Worm (Caenorhabditis elegans) whole organism, L1 larva: ENCODE measurements around the gene T04F8.8.
A peak's percentile ranks its signal among the peaks of the same experiment; 100 is the strongest.

ENCODE experiments used
- ama-1 ChIP-seq: fragments of 150-350 bp; optimal IDR thresholded peaks from 2 replicates; lab custom pipeline; 2014
- ces-1 ChIP-seq: fragments of 150-350 bp; optimal IDR thresholded peaks from 2 replicates; lab custom pipeline; 2014; ENCODE audit warnings: missing biosample characterization, missing genetic modification reagents, missing genetic modification characterization
- efl-1 ChIP-seq, 4 experiments: fragments of 150-350 bp; optimal IDR thresholded peaks in 3 of 4; peaks in 1 of 4; 1 replicate in 1 of 4; 2 replicates in 3 of 4; lab custom pipeline; 2014; ENCODE audit warnings: missing biosample characterization in 2 of 4, missing genetic modification characterization in 2 of 4, missing genetic modification reagents in 2 of 4
- ets-5 ChIP-seq: fragments of 200-800 bp; sonication (Bioruptor generic); IDR thresholded peaks from 2 replicates; pipeline ENCODE4 v1.3.6; 2022; ENCODE audit warnings: missing genetic modification characterization, missing compliant biosample characterization
- lir-3 ChIP-seq: sonication (generic microtip); optimal IDR thresholded peaks from 2 replicates; lab custom pipeline; 2016; ENCODE audit warnings: mild to moderate bottlenecking, missing genetic modification characterization, moderate library complexity, missing compliant biosample characterization; ENCODE audit not compliant: poor library complexity
- lsy-2 ChIP-seq, 2 experiments: fragments of 150-350 bp; optimal IDR thresholded peaks; 2 replicates each; lab custom pipeline; 2014; ENCODE audit warnings: missing biosample characterization in 2 of 2, missing genetic modification characterization in 2 of 2
- mab-9 ChIP-seq: fragments of 200-800 bp; sonication (Bioruptor generic); IDR thresholded peaks from 2 replicates; pipeline ENCODE4 v1.3.6; 2022; ENCODE audit warnings: missing genetic modification reagents, missing genetic modification characterization, missing compliant biosample characterization
- mep-1 ChIP-seq: fragments of 150-350 bp; optimal IDR thresholded peaks from 2 replicates; lab custom pipeline; 2014; ENCODE audit warnings: missing biosample characterization, missing genetic modification characterization
- nhr-20 ChIP-seq: sonication (generic microtip); optimal IDR thresholded peaks from 2 replicates; lab custom pipeline; 2016; ENCODE audit warnings: mild to moderate bottlenecking, missing genetic modification characterization, missing compliant biosample characterization
- nhr-237 ChIP-seq: fragments of 150-350 bp; optimal IDR thresholded peaks from 2 replicates; lab custom pipeline; 2014; ENCODE audit warnings: missing biosample characterization, missing genetic modification characterization
- nhr-28 ChIP-seq: fragments of 150-350 bp; optimal IDR thresholded peaks from 2 replicates; lab custom pipeline; 2014; ENCODE audit warnings: missing biosample characterization, missing genetic modification characterization
- pqm-1 ChIP-seq: sonication (generic microtip); optimal IDR thresholded peaks from 3 replicates; lab custom pipeline; 2017; ENCODE audit warnings: missing biosample characterization, missing genetic modification characterization
- skn-1 ChIP-seq: fragments of 150-350 bp; optimal IDR thresholded peaks from 2 replicates; lab custom pipeline; 2014; ENCODE audit warnings: missing biosample characterization, missing genetic modification characterization

- TF ChIP-seq lsy-2 (tag; optimal IDR thresholded peaks at IDR 0.05; lab: Kevin White, UChicago) (no peak), ama-1 (lab: Kevin White, UChicago) (no peak), lir-3 (tag; lab: Kevin White, UChicago) (no peak), ets-5 (GFP tag; lab: Robert Waterston, UW) (no peak), efl-1 (optimal IDR thresholded peaks at IDR 0.05; lab: Kevin White, UChicago) (no peak), efl-1 (GFP tag; optimal IDR thresholded peaks at IDR 0.05 in 1 of 2; lab: Kevin White, UChicago) (no peak), ces-1 (GFP tag; lab: Kevin White, UChicago) (no peak), nhr-20 (tag; lab: Kevin White, UChicago) (no peak), mep-1 (tag; lab: Kevin White, UChicago) (no peak), mab-9 (GFP tag; lab: Robert Waterston, UW) (no peak), skn-1 (peak; percentile 4), nhr-237 (tag; lab: Kevin White, UChicago) (no peak), pqm-1 (tag; lab: Kevin White, UChicago) (no peak), nhr-28 (tag; lab: Kevin White, UChicago) (no peak)
Measured at ce11 chrX:11662069-11662468, 14.8 kb downstream of the T04F8.8 start.
